Worm (Caenorhabditis elegans) whole organism, early embryonic: ENCODE data around the gene sek-3.

Source experiments
- aly-1 ChIP-seq: sonication (generic microtip); optimal IDR thresholded peaks from 2 replicates; lab custom pipeline; 2016; ENCODE audit warnings: missing genetic modification characterization, missing compliant biosample characterization
- ama-1 ChIP-seq: fragments of 150-350 bp; optimal IDR thresholded peaks from 2 replicates; lab custom pipeline; 2014
- ceh-13 ChIP-seq: fragments of 200-800 bp; sonication (Bioruptor generic); optimal IDR thresholded peaks from 2 replicates; lab custom pipeline; 2018; ENCODE audit warnings: mild to moderate bottlenecking, missing genetic modification characterization, missing compliant biosample characterization
- flt-1 ChIP-seq: fragments of 200-800 bp; sonication (Bioruptor generic); IDR thresholded peaks from 2 replicates; pipeline ENCODE4 v1.3.6; 2022; ENCODE audit warnings: missing genetic modification characterization, missing compliant biosample characterization
- hnd-1 ChIP-seq: sonication (generic microtip); optimal IDR thresholded peaks from 2 replicates; lab custom pipeline; 2016; ENCODE audit warnings: missing genetic modification characterization, missing compliant biosample characterization
- pes-1 ChIP-seq: fragments of 200-800 bp; sonication (Bioruptor generic); IDR thresholded peaks from 2 replicates; pipeline ENCODE4 v1.3.6; 2022; ENCODE audit warnings: missing genetic modification reagents, missing genetic modification characterization, missing compliant biosample characterization

ce11 chrX:4974486-4974885 lies 43.2 kb upstream of the sek-3 start:
- TF ChIP-seq hnd-1 (tag; lab: Kevin White, UChicago) (no peak), ama-1 (lab: Kevin White, UChicago) (no peak), aly-1 (tag; lab: Kevin White, UChicago) (no peak), flt-1 (GFP tag; lab: Robert Waterston, UW) (no peak), ceh-13 (GFP tag; lab: Kevin White, UChicago) (no peak), pes-1 (GFP tag; lab: Robert Waterston, UW) (no peak)
